Worm (Caenorhabditis elegans): ENCODE data around the gene ech-4.

The ech-4 gene

ce11 chrII:10870698-10871097 lies 49.9 kb downstream of the ech-4 start:
- TF ChIP-seq pha-4 (tag; optimal IDR thresholded peaks at IDR 0.05) = no peak
- no peak for TF ChIP-seq nfya-1 (tag; optimal IDR thresholded peaks at IDR 0.05)
- no peak for TF ChIP-seq tbx-2 (tag; optimal IDR thresholded peaks at IDR 0.05)
- no peak for TF ChIP-seq odd-2 (tag; optimal IDR thresholded peaks at IDR 0.05)
- TF ChIP-seq ceh-6 (GFP tag; optimal IDR thresholded peaks at IDR 0.05) = no peak
- TF ChIP-seq K02D7.2 (tag; optimal IDR thresholded peaks at IDR 0.05) = no peak
- no peak for TF ChIP-seq sox-2 (GFP tag; IDR thresholded peaks at IDR 0.05)
- TF ChIP-seq ref-2 (tag; optimal IDR thresholded peaks at IDR 0.05) = no peak
- no peak for TF ChIP-seq ets-4 (tag; optimal IDR thresholded peaks at IDR 0.05)
- TF ChIP-seq zip-5 (tag; optimal IDR thresholded peaks at IDR 0.05) = no peak
- TF ChIP-seq pax-1 (tag; optimal IDR thresholded peaks at IDR 0.05) = no peak
- no peak for TF ChIP-seq tbx-7 (tag; optimal IDR thresholded peaks at IDR 0.05)
- TF ChIP-seq Y22D7AL.16 (tag; optimal IDR thresholded peaks at IDR 0.05) = no peak

Measured in whole organism, late embryonic.